Worm (Caenorhabditis elegans): ENCODE data around the gene cut-5.

- TF ChIP-seq ceh-6 (GFP tag; optimal IDR thresholded peaks at IDR 0.05) (no peak), nfya-1 (tag; optimal IDR thresholded peaks at IDR 0.05) (no peak), elt-2 (tag; optimal IDR thresholded peaks at IDR 0.05) (no peak), sox-2 (GFP tag; IDR thresholded peaks at IDR 0.05) (no peak), fkh-10 (GFP tag; optimal IDR thresholded peaks at IDR 0.05) (no peak), tbx-2 (tag; optimal IDR thresholded peaks at IDR 0.05) (no peak), ama-1 (optimal IDR thresholded peaks at IDR 0.05) (no peak), pax-1 (tag; optimal IDR thresholded peaks at IDR 0.05) (no peak), unc-55 (GFP tag; optimal IDR thresholded peaks at IDR 0.05) (no peak), F13H6.1 (tag; optimal IDR thresholded peaks at IDR 0.05) (no peak), ets-4 (tag; optimal IDR thresholded peaks at IDR 0.05) (no peak), ceh-30 (tag; optimal IDR thresholded peaks at IDR 0.05) (no peak), pqm-1 (tag; optimal IDR thresholded peaks at IDR 0.05) (no peak), pat-9 (tag; optimal IDR thresholded peaks at IDR 0.05) (no peak)
These were observed 33.8 kb downstream of the cut-5 start, which contains the start of gene fipr-21 for ce11 chrX:10304178-10304577.
